Worm (Caenorhabditis elegans) whole organism, midembryonic: ENCODE results near the gene srw-23.

ENCODE experiments used
- flt-1 ChIP-seq: fragments of 200-800 bp; sonication (Bioruptor generic); IDR thresholded peaks from 2 replicates; pipeline ENCODE4 v1.3.6; 2022; ENCODE audit warnings: missing genetic modification characterization, missing compliant biosample characterization
- med-1 ChIP-seq: sonication (generic microtip); optimal IDR thresholded peaks from 2 replicates; lab custom pipeline; 2017; ENCODE audit warnings: missing genetic modification characterization, mild to moderate bottlenecking, missing compliant biosample characterization, antibody characterized with exemption, missing genetic modification reagents; ENCODE audit not compliant: insufficient read depth
- tab-1 ChIP-seq: fragments of 200-800 bp; sonication (Bioruptor generic); IDR thresholded peaks from 2 replicates; pipeline ENCODE4 v1.3.6; 2022; ENCODE audit warnings: missing genetic modification characterization, missing compliant biosample characterization
- ztf-29 ChIP-seq: fragments of 200-800 bp; sonication (Bioruptor generic); IDR thresholded peaks from 2 replicates; pipeline ENCODE4 v1.3.6; 2022; ENCODE audit warnings: missing genetic modification reagents, missing genetic modification characterization, missing compliant biosample characterization

- TF ChIP-seq flt-1 (GFP tag; lab: Robert Waterston, UW) = no peak
- no peak for TF ChIP-seq ztf-29
- TF ChIP-seq tab-1 (GFP tag; lab: Robert Waterston, UW) = no peak
- no peak for TF ChIP-seq med-1 (GFP tag; lab: Kevin White, UChicago)
Measured at ce11 chrV:16874966-16875365, 1.2 kb downstream of the srw-23 start, which contains the start of gene F49A5.10.
